Fruit fly (Drosophila melanogaster): ENCODE results near the gene CG10650.

The CG10650 gene

dm6 chr2L:18944175-18945012 is 51.3 kb downstream of the CG10650 start (continued):
- TF ChIP-seq CG31388 (GFP tag; optimal IDR thresholded peaks at IDR 0.05) (no peak), Opbp (GFP tag; IDR thresholded peaks at IDR 0.05; ENCODE audit: partially characterized antibody) (no peak), CG4707 (GFP tag; optimal IDR thresholded peaks at IDR 0.05) (no peak), tll (GFP tag; optimal IDR thresholded peaks at IDR 0.05) (peak in 1 of 2 experiments; percentile 48), CG1024 (GFP tag; IDR thresholded peaks at IDR 0.05) (no peak), Adf1 (GFP tag; IDR thresholded peaks at IDR 0.05) (no peak), CG13287 (GFP tag; IDR thresholded peaks at IDR 0.05; ENCODE audit: partially characterized antibody) (no peak), CG7271 (tag; optimal IDR thresholded peaks at IDR 0.05) (no peak), vfl (GFP tag; optimal IDR thresholded peaks at IDR 0.05) (no peak), p53 (GFP tag; optimal IDR thresholded peaks at IDR 0.05) (no peak), zen (tag; optimal IDR thresholded peaks at IDR 0.05) (no peak), CG30431 (GFP tag; optimal IDR thresholded peaks at IDR 0.05) (no peak), CG4282 (GFP tag; optimal IDR thresholded peaks at IDR 0.05) (no peak), dmrt11E (tag; optimal IDR thresholded peaks at IDR 0.05) (peak; percentile 8), jing (GFP tag; optimal IDR thresholded peaks at IDR 0.05) (no peak), CG9609 (GFP tag; optimal IDR thresholded peaks at IDR 0.05) (no peak), CG18599 (GFP tag; optimal IDR thresholded peaks at IDR 0.05) (no peak), CG12071 (GFP tag; optimal IDR thresholded peaks at IDR 0.05) (no peak), NfI (GFP tag; optimal IDR thresholded peaks at IDR 0.05) (peak; percentile 23), B-H2 (GFP tag; optimal IDR thresholded peaks at IDR 0.05) (peak; percentile 43), ems (GFP tag; optimal IDR thresholded peaks at IDR 0.05) (no peak), CG14050 (GFP tag; IDR thresholded peaks at IDR 0.05) (no peak), MTF-1 (GFP tag; optimal IDR thresholded peaks at IDR 0.05; ENCODE audit: borderline replicate concordance) (no peak), D19B (GFP tag; optimal IDR thresholded peaks at IDR 0.05) (no peak), chn (GFP tag; optimal IDR thresholded peaks at IDR 0.05) (no peak), bigmax (GFP tag; optimal IDR thresholded peaks at IDR 0.05) (peak; percentile 42), sug (tag; optimal IDR thresholded peaks at IDR 0.05) (peak; percentile 48), lilli (GFP tag; optimal IDR thresholded peaks at IDR 0.05) (no peak), CG5180 (GFP tag; optimal IDR thresholded peaks at IDR 0.05) (peak; percentile 67), CG5245 (GFP tag; optimal IDR thresholded peaks at IDR 0.05) (no peak), crol (GFP tag; IDR thresholded peaks at IDR 0.05) (no peak), twi (tag; optimal IDR thresholded peaks at IDR 0.05) (no peak), HLHmδ (GFP tag; optimal IDR thresholded peaks at IDR 0.05) (peak; percentile 80), CG34422 (GFP tag; IDR thresholded peaks at IDR 0.05) (no peak), chm (GFP tag; IDR thresholded peaks at IDR 0.05) (no peak), CG12659 (GFP tag; optimal IDR thresholded peaks at IDR 0.05) (peak; percentile 52), CG1792 (GFP tag; optimal IDR thresholded peaks at IDR 0.05) (no peak), Trl (optimal IDR thresholded peaks at IDR 0.05) (no peak), Trl (GFP tag; optimal IDR thresholded peaks at IDR 0.05) (no peak), CTCF (GFP tag; optimal IDR thresholded peaks at IDR 0.05) (no peak), pita (GFP tag; optimal IDR thresholded peaks at IDR 0.05) (no peak), phol (tag; optimal IDR thresholded peaks at IDR 0.05) (no peak), toy (GFP tag; IDR thresholded peaks at IDR 0.05) (no peak), Mrtf (GFP tag; IDR thresholded peaks at IDR 0.05) (no peak), CG12769 (tag; optimal IDR thresholded peaks at IDR 0.05) (peak; percentile 81), CG17186 (GFP tag; optimal IDR thresholded peaks at IDR 0.05) (no peak), CG10147 (GFP tag; optimal IDR thresholded peaks at IDR 0.05) (no peak), CG2712 (tag; optimal IDR thresholded peaks at IDR 0.05) (peak; percentile 0), sc (optimal IDR thresholded peaks at IDR 0.05) (no peak), sc (GFP tag; optimal IDR thresholded peaks at IDR 0.05) (no peak)

Data from whole organism, embryonic.